Worm (Caenorhabditis elegans) whole organism, early embryonic: ENCODE data around the gene clec-219.

Source experiments
- B0310.2 ChIP-seq: sonication (generic microtip); optimal IDR thresholded peaks from 2 replicates; lab custom pipeline; 2016; ENCODE audit warnings: mild to moderate bottlenecking, missing genetic modification characterization, missing compliant biosample characterization
- F13C5.2 ChIP-seq: sonication (generic microtip); optimal IDR thresholded peaks from 2 replicates; lab custom pipeline; 2017; ENCODE audit warnings: mild to moderate bottlenecking, missing genetic modification characterization, inconsistent platforms, missing compliant biosample characterization
- aly-1 ChIP-seq: sonication (generic microtip); optimal IDR thresholded peaks from 2 replicates; lab custom pipeline; 2016; ENCODE audit warnings: missing genetic modification characterization, missing compliant biosample characterization
- ama-1 ChIP-seq: fragments of 150-350 bp; optimal IDR thresholded peaks from 2 replicates; lab custom pipeline; 2014
- ceh-13 ChIP-seq: fragments of 200-800 bp; sonication (Bioruptor generic); optimal IDR thresholded peaks from 2 replicates; lab custom pipeline; 2018; ENCODE audit warnings: mild to moderate bottlenecking, missing genetic modification characterization, missing compliant biosample characterization
- ceh-36 ChIP-seq: sonication (generic microtip); optimal IDR thresholded peaks from 2 replicates; lab custom pipeline; 2016; ENCODE audit warnings: missing genetic modification characterization, inconsistent platforms, missing compliant biosample characterization
- ets-7 ChIP-seq: sonication (generic microtip); optimal IDR thresholded peaks from 2 replicates; lab custom pipeline; 2016; ENCODE audit warnings: missing genotype, missing genetic modification characterization, missing compliant biosample characterization
- flt-1 ChIP-seq: fragments of 200-800 bp; sonication (Bioruptor generic); IDR thresholded peaks from 2 replicates; pipeline ENCODE4 v1.3.6; 2022; ENCODE audit warnings: missing genetic modification characterization, missing compliant biosample characterization
- hmbx-1 ChIP-seq: sonication (generic microtip); optimal IDR thresholded peaks from 2 replicates; lab custom pipeline; 2016; ENCODE audit warnings: mild to moderate bottlenecking, missing genetic modification characterization, missing compliant biosample characterization
- hmg-4 ChIP-seq: fragments of 200-800 bp; sonication (Bioruptor generic); optimal IDR thresholded peaks from 2 replicates; lab custom pipeline; 2018; ENCODE audit warnings: mild to moderate bottlenecking, missing genetic modification characterization, missing compliant biosample characterization
- hnd-1 ChIP-seq: sonication (generic microtip); optimal IDR thresholded peaks from 2 replicates; lab custom pipeline; 2016; ENCODE audit warnings: missing genetic modification characterization, missing compliant biosample characterization
- pes-1 ChIP-seq: fragments of 200-800 bp; sonication (Bioruptor generic); IDR thresholded peaks from 2 replicates; pipeline ENCODE4 v1.3.6; 2022; ENCODE audit warnings: missing genetic modification reagents, missing genetic modification characterization, missing compliant biosample characterization
- scrt-1 ChIP-seq: fragments of 200-800 bp; sonication (Bioruptor generic); IDR thresholded peaks from 2 replicates; pipeline ENCODE4 v1.3.6; 2022; ENCODE audit warnings: missing genetic modification characterization, missing compliant biosample characterization
- sea-1 ChIP-seq: fragments of 200-800 bp; sonication (Bioruptor generic); conservative IDR thresholded peaks from 2 replicates; pipeline ENCODE4 v1.3.6; 2022; ENCODE audit warnings: missing genetic modification characterization, missing compliant biosample characterization
- tbx-11 ChIP-seq: fragments of 200-800 bp; sonication (Bioruptor generic); IDR thresholded peaks from 2 replicates; pipeline ENCODE4 v1.3.6; 2022; ENCODE audit warnings: missing genetic modification characterization, missing compliant biosample characterization
- tbx-37 ChIP-seq: fragments of 200-800 bp; sonication (Bioruptor generic); conservative IDR thresholded peaks from 2 replicates; pipeline ENCODE4 v1.3.6; 2022; ENCODE audit warnings: missing genetic modification reagents, missing genetic modification characterization, missing compliant biosample characterization
- tra-4 ChIP-seq: sonication (generic microtip); optimal IDR thresholded peaks from 2 replicates; lab custom pipeline; 2017; ENCODE audit warnings: missing genetic modification characterization, missing compliant biosample characterization

Gene clec-219

ce11 chrV:8318135-8318534 is at the start of gene clec-219:
Gene clec-219 (plus strand): TSS chrV:8318435.
- TF ChIP-seq hmbx-1 (no peak), hmg-4 (GFP tag; lab: Kevin White, UChicago) (no peak), ets-7 (tag; lab: Kevin White, UChicago) (no peak)

- TF ChIP-seq hnd-1 (tag; lab: Kevin White, UChicago) = no peak
- TF ChIP-seq B0310.2 (tag; lab: Kevin White, UChicago) = no peak
- TF ChIP-seq scrt-1 (GFP tag; lab: Robert Waterston, UW) = no peak
- no peak for TF ChIP-seq F13C5.2 (tag; lab: Kevin White, UChicago)
- no peak for TF ChIP-seq tbx-37 (GFP tag; lab: Robert Waterston, UW)
- TF ChIP-seq ets-7 (tag; lab: Kevin White, UChicago) = no peak
- no peak for TF ChIP-seq tbx-11 (GFP tag; lab: Robert Waterston, UW)
- TF ChIP-seq hmg-4 (GFP tag; lab: Kevin White, UChicago) = no peak
- TF ChIP-seq sea-1 (GFP tag; lab: Robert Waterston, UW) = no peak
- no peak for TF ChIP-seq hmbx-1
- no peak for TF ChIP-seq flt-1
- no peak for TF ChIP-seq aly-1 (tag; lab: Kevin White, UChicago)
- TF ChIP-seq pes-1 (GFP tag; lab: Robert Waterston, UW) = no peak
- TF ChIP-seq tra-4 (tag; lab: Kevin White, UChicago) = no peak
- TF ChIP-seq ceh-36 = no peak
Observed at ce11 chrV:8268902-8269301, 49.3 kb upstream of the clec-219 start, which contains the start of the genes asp-6 and asp-12. Gene asp-6 (minus strand): TSS chrV:8268937. Gene asp-12 (plus strand): TSS chrV:8269210.

ce11 chrV:8269878-8270277 is 48.4 kb upstream of the clec-219 start:
- TF ChIP-seq scrt-1 (GFP tag; lab: Robert Waterston, UW) (no peak), tbx-11 (GFP tag; lab: Robert Waterston, UW) (no peak), F13C5.2 (tag; lab: Kevin White, UChicago) (no peak), sea-1 (GFP tag; lab: Robert Waterston, UW) (no peak), B0310.2 (tag; lab: Kevin White, UChicago) (no peak), aly-1 (tag; lab: Kevin White, UChicago) (no peak), ets-7 (tag; lab: Kevin White, UChicago) (no peak), tbx-37 (GFP tag; lab: Robert Waterston, UW) (no peak), hnd-1 (tag; lab: Kevin White, UChicago) (no peak), tra-4 (tag; lab: Kevin White, UChicago) (no peak), flt-1 (no peak), pes-1 (GFP tag; lab: Robert Waterston, UW) (no peak), hmbx-1 (no peak), ceh-36 (no peak)

- no peak for TF ChIP-seq pes-1 (GFP tag; lab: Robert Waterston, UW)
- TF ChIP-seq hmg-4 (GFP tag; lab: Kevin White, UChicago) = no peak
- no peak for TF ChIP-seq hmbx-1
- no peak for TF ChIP-seq ceh-13 (GFP tag; lab: Kevin White, UChicago)
- no peak for TF ChIP-seq ama-1
- TF ChIP-seq B0310.2 (tag; lab: Kevin White, UChicago) = no peak
- no peak for TF ChIP-seq F13C5.2 (tag; lab: Kevin White, UChicago)
- TF ChIP-seq ets-7 (tag; lab: Kevin White, UChicago) = no peak
- no peak for TF ChIP-seq hnd-1 (tag; lab: Kevin White, UChicago)
- no peak for TF ChIP-seq tra-4 (tag; lab: Kevin White, UChicago)
- no peak for TF ChIP-seq sea-1 (GFP tag; lab: Robert Waterston, UW)
Observed at ce11 chrV:8271395-8271794, 46.8 kb upstream of the clec-219 start.

ce11 chrV:8271995-8272394 is 46.2 kb upstream of the clec-219 start, which contains the start of gene asp-5:
Gene asp-5 (plus strand): TSS chrV:8272385.
- TF ChIP-seq sea-1 (GFP tag; lab: Robert Waterston, UW) = no peak
- TF ChIP-seq ceh-36 = no peak
- no peak for TF ChIP-seq scrt-1 (GFP tag; lab: Robert Waterston, UW)
- TF ChIP-seq pes-1 (GFP tag; lab: Robert Waterston, UW) = no peak
- no peak for TF ChIP-seq tbx-37 (GFP tag; lab: Robert Waterston, UW)
- no peak for TF ChIP-seq hnd-1 (tag; lab: Kevin White, UChicago)

- no peak for TF ChIP-seq sea-1 (GFP tag; lab: Robert Waterston, UW)
- TF ChIP-seq tbx-37 (GFP tag; lab: Robert Waterston, UW) = no peak
- no peak for TF ChIP-seq F13C5.2 (tag; lab: Kevin White, UChicago)
Observed at ce11 chrV:8278830-8279229, 39.4 kb upstream of the clec-219 start, which contains the start of gene str-136. Gene str-136 (minus strand): TSS chrV:8278930.

- TF ChIP-seq hmbx-1 = no peak
- TF ChIP-seq aly-1 (tag; lab: Kevin White, UChicago) = no peak
- no peak for TF ChIP-seq scrt-1 (GFP tag; lab: Robert Waterston, UW)
Observed at ce11 chrV:8280770-8281169, 37.5 kb upstream of the clec-219 start, which contains the start of gene str-135. Gene str-135 (minus strand): TSS chrV:8280870.

ce11 chrV:8281646-8282045 is 36.6 kb upstream of the clec-219 start:
- TF ChIP-seq scrt-1 (GFP tag; lab: Robert Waterston, UW) (no peak), tra-4 (tag; lab: Kevin White, UChicago) (no peak), tbx-11 (GFP tag; lab: Robert Waterston, UW) (no peak), hnd-1 (tag; lab: Kevin White, UChicago) (no peak), hmg-4 (GFP tag; lab: Kevin White, UChicago) (no peak)
